Worm (Caenorhabditis elegans) whole organism, young adult: Measurements from ENCODE around the gene col-167.

ENCODE experiments used
- B0336.3 ChIP-seq: fragments of 200-800 bp; sonication (Bioruptor generic); IDR thresholded peaks from 2 replicates; pipeline ENCODE4 v1.3.6; 2022; ENCODE audit warnings: missing genetic modification characterization, missing compliant biosample characterization
- C06A6.2 ChIP-seq: fragments of 200-800 bp; sonication (Bioruptor generic); conservative IDR thresholded peaks from 2 replicates; pipeline ENCODE4 v1.3.6; 2022; ENCODE audit warnings: missing genetic modification characterization, missing compliant biosample characterization
- D2030.7 ChIP-seq: fragments of 200-800 bp; sonication (Bioruptor generic); IDR thresholded peaks from 2 replicates; pipeline ENCODE4 v1.3.6; 2022; ENCODE audit warnings: missing genetic modification reagents, missing genetic modification characterization, missing compliant biosample characterization
- F39B2.1 ChIP-seq: fragments of 200-800 bp; sonication (Bioruptor generic); IDR thresholded peaks from 2 replicates; pipeline ENCODE4 v1.3.6; 2022; ENCODE audit warnings: missing genetic modification reagents, missing genetic modification characterization, missing compliant biosample characterization
- F49E8.2 ChIP-seq: sonication (generic microtip); optimal IDR thresholded peaks from 3 replicates; lab custom pipeline; 2017; ENCODE audit warnings: missing genetic modification characterization, mild to moderate bottlenecking, missing compliant biosample characterization, antibody characterized with exemption, moderate library complexity; ENCODE audit not compliant: insufficient read depth
- Y53F4B.3 ChIP-seq: fragments of 200-800 bp; sonication (Bioruptor generic); IDR thresholded peaks from 2 replicates; pipeline ENCODE4 v1.3.6; 2022; ENCODE audit warnings: missing genetic modification reagents, missing genetic modification characterization, missing compliant biosample characterization
- Y95B8A.8 ChIP-seq: fragments of 200-800 bp; sonication (Bioruptor generic); IDR thresholded peaks from 2 replicates; pipeline ENCODE4 v1.3.6; 2022; ENCODE audit warnings: missing genetic modification reagents, missing genetic modification characterization, missing compliant biosample characterization
- ZK185.1 ChIP-seq: sonication (generic microtip); optimal IDR thresholded peaks from 2 replicates; lab custom pipeline; 2016; ENCODE audit warnings: mild to moderate bottlenecking, missing genetic modification characterization, missing compliant biosample characterization; ENCODE audit not compliant: poor library complexity, severe bottlenecking
- ama-1 ChIP-seq, 3 experiments: fragments of 150-350 bp in 1 of 3; sonication (generic microtip) in 2 of 3; optimal IDR thresholded peaks; 2 replicates each; lab custom pipeline; 2014 to 2018; ENCODE audit warnings: missing biosample characterization in 2 of 3, missing genetic modification characterization in 2 of 3, missing genetic modification reagents in 2 of 3
- aptf-3 ChIP-seq: fragments of 200-800 bp; sonication (Bioruptor generic); IDR thresholded peaks from 2 replicates; pipeline ENCODE4 v1.3.6; 2022; ENCODE audit warnings: missing genetic modification characterization, missing compliant biosample characterization
- athp-1 ChIP-seq: sonication (generic microtip); optimal IDR thresholded peaks from 2 replicates; lab custom pipeline; 2017; ENCODE audit warnings: mild to moderate bottlenecking, missing genetic modification characterization, missing compliant biosample characterization
- attf-3 ChIP-seq: fragments of 200-800 bp; sonication (Bioruptor generic); conservative IDR thresholded peaks from 2 replicates; pipeline ENCODE4 v1.3.6; 2022; ENCODE audit warnings: missing genetic modification reagents, missing genetic modification characterization, missing compliant biosample characterization
- attf-5 ChIP-seq: fragments of 200-800 bp; sonication (Bioruptor generic); optimal IDR thresholded peaks from 2 replicates; lab custom pipeline; 2018; ENCODE audit warnings: mild to moderate bottlenecking, missing genetic modification characterization, missing compliant biosample characterization
- cebp-1 ChIP-seq, 2 experiments: fragments of 200-800 bp in 1 of 2; sonication (Bioruptor generic) in 1 of 2; sonication (generic microtip) in 1 of 2; IDR thresholded peaks in 1 of 2; optimal IDR thresholded peaks in 1 of 2; 2 replicates each; pipeline versions ENCODE4 v1.3.6 to Lab custom; 2017 to 2022; ENCODE audit warnings: missing compliant biosample characterization in 2 of 2, missing genetic modification characterization in 2 of 2, mild to moderate bottlenecking in 1 of 2, missing genetic modification reagents in 1 of 2, moderate library complexity in 1 of 2
- ceh-40 ChIP-seq: fragments of 200-800 bp; sonication (Bioruptor generic); IDR thresholded peaks from 2 replicates; pipeline ENCODE4 v1.3.6; 2022; ENCODE audit warnings: missing genetic modification characterization, missing compliant biosample characterization
- ceh-58 ChIP-seq: fragments of 200-800 bp; sonication (Bioruptor generic); IDR thresholded peaks from 2 replicates; pipeline ENCODE4 v1.3.6; 2022; ENCODE audit warnings: missing genetic modification characterization, missing compliant biosample characterization
- dox-1 ChIP-seq: fragments of 200-800 bp; sonication (Bioruptor generic); IDR thresholded peaks from 2 replicates; pipeline ENCODE4 v1.3.6; 2022; ENCODE audit warnings: missing genetic modification reagents, missing genetic modification characterization, missing compliant biosample characterization
- ekl-4 ChIP-seq: fragments of 200-800 bp; sonication (Bioruptor generic); IDR thresholded peaks from 2 replicates; pipeline ENCODE4 v1.3.6; 2022; ENCODE audit warnings: missing genetic modification reagents, missing genetic modification characterization, missing compliant biosample characterization
- ets-4 ChIP-seq: fragments of 200-800 bp; sonication (Bioruptor generic); optimal IDR thresholded peaks from 2 replicates; lab custom pipeline; 2018; ENCODE audit warnings: mild to moderate bottlenecking, missing genetic modification characterization, missing compliant biosample characterization
- him-1 ChIP-seq: sonication (generic microtip); optimal IDR thresholded peaks from 2 replicates; lab custom pipeline; 2016; ENCODE audit warnings: missing genotype, missing genetic modification reagents, missing genetic modification characterization, missing compliant biosample characterization
- lin-40 ChIP-seq: sonication (generic microtip); optimal IDR thresholded peaks from 2 replicates; lab custom pipeline; 2016; ENCODE audit warnings: missing genetic modification characterization, mild to moderate bottlenecking, missing compliant biosample characterization, missing genotype, missing genetic modification reagents
- lir-1 ChIP-seq: fragments of 200-800 bp; sonication (Bioruptor generic); conservative IDR thresholded peaks from 2 replicates; pipeline ENCODE4 v1.3.6; 2022; ENCODE audit warnings: missing genetic modification reagents, missing genetic modification characterization, missing compliant biosample characterization
- madf-6 ChIP-seq: fragments of 200-800 bp; sonication (Bioruptor generic); IDR thresholded peaks from 2 replicates; pipeline ENCODE4 v1.3.6; 2022; ENCODE audit warnings: missing genetic modification reagents, missing genetic modification characterization, missing compliant biosample characterization
- mcd-1 ChIP-seq: fragments of 200-800 bp; sonication (Bioruptor generic); IDR thresholded peaks from 2 replicates; pipeline ENCODE4 v1.3.6; 2022; ENCODE audit warnings: missing genetic modification reagents, missing genetic modification characterization, missing compliant biosample characterization
- mes-4 ChIP-seq: sonication (generic microtip); optimal IDR thresholded peaks from 2 replicates; lab custom pipeline; 2016; ENCODE audit warnings: missing genotype, missing genetic modification characterization, missing compliant biosample characterization
- mxl-1 ChIP-seq: sonication (generic microtip); optimal IDR thresholded peaks from 2 replicates; lab custom pipeline; 2016; ENCODE audit warnings: missing genetic modification characterization, missing compliant biosample characterization
- nhr-27 ChIP-seq: fragments of 200-800 bp; sonication (Bioruptor generic); optimal IDR thresholded peaks from 2 replicates; lab custom pipeline; 2018; ENCODE audit warnings: mild to moderate bottlenecking, missing genetic modification characterization, moderate library complexity, missing compliant biosample characterization
- pbrm-1 ChIP-seq: fragments of 200-800 bp; sonication (Bioruptor generic); IDR thresholded peaks from 2 replicates; pipeline ENCODE4 v1.3.6; 2022; ENCODE audit warnings: missing genetic modification reagents, missing genetic modification characterization, missing compliant biosample characterization
- rcor-1 ChIP-seq: fragments of 200-800 bp; sonication (Bioruptor generic); IDR thresholded peaks from 2 replicates; pipeline ENCODE4 v1.3.6; 2022; ENCODE audit warnings: missing genetic modification reagents, missing genetic modification characterization, missing compliant biosample characterization
- rec-8 ChIP-seq, 2 experiments: sonication (generic microtip); optimal IDR thresholded peaks; 2 replicates each; lab custom pipeline; 2016; ENCODE audit warnings: mild to moderate bottlenecking in 2 of 2, missing genetic modification characterization in 2 of 2, missing genetic modification reagents in 2 of 2, missing genotype in 2 of 2, missing biosample characterization in 1 of 2, missing compliant biosample characterization in 1 of 2, moderate library complexity in 1 of 2
- repo-1 ChIP-seq: sonication (generic microtip); optimal IDR thresholded peaks from 2 replicates; lab custom pipeline; 2017; ENCODE audit warnings: mild to moderate bottlenecking, missing genetic modification characterization, missing compliant biosample characterization
- rpc-1 ChIP-seq, 2 experiments: fragments of 150-350 bp in 1 of 2; sonication (generic microtip) in 1 of 2; optimal IDR thresholded peaks; 2 replicates each; lab custom pipeline; 2014 to 2018; ENCODE audit warnings: missing biosample characterization in 1 of 2, missing genetic modification characterization in 1 of 2, missing genetic modification reagents in 1 of 2, missing genotype in 1 of 2
- snpc-1.3 ChIP-seq: sonication (generic microtip); optimal IDR thresholded peaks from 2 replicates; lab custom pipeline; 2017; ENCODE audit warnings: missing genetic modification characterization, mild to moderate bottlenecking, missing compliant biosample characterization, antibody characterized with exemption, moderate library complexity, missing genotype, missing genetic modification reagents; ENCODE audit not compliant: insufficient read depth
- snpc-4 ChIP-seq, 5 experiments: fragments of 150-350 bp in 1 of 5; sonication (generic microtip) in 4 of 5; optimal IDR thresholded peaks; 2 replicates each; lab custom pipeline; 2014 to 2018; ENCODE audit warnings: missing genetic modification characterization in 5 of 5, missing biosample characterization in 3 of 5, antibody characterized with exemption in 2 of 5, mild to moderate bottlenecking in 2 of 5, missing compliant biosample characterization in 2 of 5, missing genotype in 2 of 5, moderate library complexity in 2 of 5, missing genetic modification reagents in 1 of 5
- somi-1 ChIP-seq: fragments of 200-800 bp; sonication (Bioruptor generic); optimal IDR thresholded peaks from 2 replicates; lab custom pipeline; 2018; ENCODE audit warnings: mild to moderate bottlenecking, missing genetic modification characterization, missing compliant biosample characterization
- tbp1 ChIP-seq: fragments of 200-800 bp; sonication (Bioruptor generic); optimal IDR thresholded peaks from 2 replicates; lab custom pipeline; 2018; ENCODE audit warnings: mild to moderate bottlenecking, missing genetic modification characterization, missing compliant biosample characterization
- tbx-9 ChIP-seq: sonication (generic microtip); optimal IDR thresholded peaks from 2 replicates; lab custom pipeline; 2016; ENCODE audit warnings: borderline replicate concordance, missing genetic modification characterization, inconsistent platforms, missing compliant biosample characterization
- tlf-1 ChIP-seq: fragments of 200-800 bp; sonication (Bioruptor generic); optimal IDR thresholded peaks from 2 replicates; lab custom pipeline; 2018; ENCODE audit warnings: mild to moderate bottlenecking, missing genetic modification characterization, missing compliant biosample characterization
- unc-130 ChIP-seq: sonication (generic microtip); optimal IDR thresholded peaks from 2 replicates; lab custom pipeline; 2016; ENCODE audit warnings: missing genetic modification reagents, missing genetic modification characterization, missing compliant biosample characterization
- zfh-2 ChIP-seq: fragments of 200-800 bp; sonication (Bioruptor generic); conservative IDR thresholded peaks from 2 replicates; pipeline ENCODE4 v1.3.6; 2022; ENCODE audit warnings: missing genetic modification reagents, missing genetic modification characterization, missing compliant biosample characterization
- zim-3 ChIP-seq: sonication (generic microtip); optimal IDR thresholded peaks from 2 replicates; lab custom pipeline; 2017; ENCODE audit warnings: mild to moderate bottlenecking, missing genetic modification characterization, moderate library complexity, missing compliant biosample characterization
- ztf-26 ChIP-seq: sonication (generic microtip); optimal IDR thresholded peaks from 2 replicates; lab custom pipeline; 2017; ENCODE audit warnings: missing genetic modification characterization, missing compliant biosample characterization
- ztf-28 ChIP-seq: fragments of 200-800 bp; sonication (Bioruptor generic); IDR thresholded peaks from 2 replicates; pipeline ENCODE4 v1.3.6; 2022; ENCODE audit warnings: missing genetic modification reagents, missing genetic modification characterization, missing compliant biosample characterization
- ztf-6 ChIP-seq: fragments of 200-800 bp; sonication (Bioruptor generic); IDR thresholded peaks from 2 replicates; pipeline ENCODE4 v1.3.6; 2022; ENCODE audit warnings: missing genetic modification reagents, missing genetic modification characterization, missing compliant biosample characterization

Gene col-167

DNA sequence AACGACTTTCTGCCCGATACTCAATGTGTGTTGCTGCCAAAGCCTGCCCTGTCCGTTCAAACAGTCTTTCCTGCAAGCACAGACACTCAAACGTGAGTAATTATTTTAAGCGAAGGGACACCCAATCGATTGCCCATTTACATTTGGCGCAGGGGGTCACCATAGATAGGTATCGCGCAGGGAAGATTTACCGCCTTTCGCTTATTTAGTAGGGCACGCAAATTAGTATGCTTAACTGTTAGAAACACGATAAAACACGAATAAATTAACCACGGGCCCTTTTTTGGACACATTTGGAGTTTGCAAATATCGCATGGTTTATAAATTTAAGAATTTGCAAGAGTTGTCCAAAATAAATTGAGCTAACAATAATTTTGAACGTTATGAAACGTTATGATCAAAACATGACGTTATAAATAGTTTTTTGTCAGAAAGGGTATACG, 26.9 kb upstream of the col-167 start (continued):
- TF ChIP-seq zfh-2 (GFP tag; lab: Robert Waterston, UW) (no peak; the same call in 1 of the 2 replicates), madf-6 (GFP tag; lab: Robert Waterston, UW) (no peak), rec-8 (tag; optimal IDR thresholded peaks at IDR 0.05; lab: Kevin White, UChicago) (peak; percentile 17 to 66), snpc-4 (GFP tag; optimal IDR thresholded peaks at IDR 0.05; lab: Kevin White, UChicago) (peak; percentile 61), snpc-4 (tag; optimal IDR thresholded peaks at IDR 0.05; lab: Kevin White, UChicago) (peak; percentile 36 to 90 (median 82)), mcd-1 (GFP tag; lab: Robert Waterston, UW) (peak; percentile 90), F39B2.1 (GFP tag; lab: Robert Waterston, UW) (no peak), mes-4 (tag; lab: Kevin White, UChicago) (peak; percentile 27), Y53F4B.3 (no peak), tbx-9 (tag; lab: Kevin White, UChicago) (no peak), ztf-26 (peak; percentile 100), D2030.7 (GFP tag; lab: Robert Waterston, UW) (0 out of 2 replicates have a peak, but pooled peaks have one; percentile 34), pbrm-1 (GFP tag; lab: Robert Waterston, UW) (peak; percentile 96), tlf-1 (GFP tag; lab: Kevin White, UChicago) (peak; percentile 99), him-1 (peak; percentile 20), rpc-1 (optimal IDR thresholded peaks at IDR 0.05; lab: Kevin White, UChicago) (peak; percentile 17), rpc-1 (tag; optimal IDR thresholded peaks at IDR 0.05; lab: Kevin White, UChicago) (no peak), somi-1 (GFP tag; lab: Kevin White, UChicago) (peak; percentile 99), lir-1 (peak; percentile 97), ceh-40 (GFP tag; lab: Robert Waterston, UW) (0 out of 2 replicates have a peak, but pooled peaks have one; percentile 24), ekl-4 (GFP tag; lab: Robert Waterston, UW) (peak; percentile 97), ztf-28 (GFP tag; lab: Robert Waterston, UW) (no peak), B0336.3 (GFP tag; lab: Robert Waterston, UW) (peak; percentile 100), Y95B8A.8 (0 out of 2 replicates have a peak, but pooled peaks have one; percentile 48), dox-1 (GFP tag; lab: Robert Waterston, UW) (peak; percentile 99), athp-1 (tag; lab: Kevin White, UChicago) (peak; percentile 89), F49E8.2 (tag; lab: Kevin White, UChicago) (peak; percentile 30), aptf-3 (GFP tag; lab: Robert Waterston, UW) (no peak), attf-5 (GFP tag; lab: Kevin White, UChicago) (peak; percentile 73), ztf-6 (GFP tag; lab: Robert Waterston, UW) (peak; percentile 88), lin-40 (peak; percentile 100), mxl-1 (tag; lab: Kevin White, UChicago) (no peak), attf-3 (GFP tag; lab: Robert Waterston, UW) (0 out of 2 replicates have a peak, but pooled peaks have one; percentile 40), nhr-27 (tag; lab: Kevin White, UChicago) (peak; percentile 96), zim-3 (no peak), rcor-1 (GFP tag; lab: Robert Waterston, UW) (peak; percentile 98), C06A6.2 (GFP tag; lab: Robert Waterston, UW) (peak; percentile 98), ama-1 (optimal IDR thresholded peaks at IDR 0.05; lab: Kevin White, UChicago) (no peak), ama-1 (GFP tag; optimal IDR thresholded peaks at IDR 0.05; lab: Kevin White, UChicago) (peak; percentile 18 to 94), ceh-58 (GFP tag; lab: Robert Waterston, UW) (0 out of 2 replicates have a peak, but pooled peaks have one; percentile 54), repo-1 (tag; lab: Kevin White, UChicago) (peak; percentile 100), ZK185.1 (tag; lab: Kevin White, UChicago) (peak; percentile 99), snpc-1.3 (tag; lab: Kevin White, UChicago) (no peak), tbp1 (GFP tag; lab: Kevin White, UChicago) (peak; percentile 81), unc-130 (GFP tag; lab: Kevin White, UChicago) (peak; percentile 68), ets-4 (GFP tag; lab: Kevin White, UChicago) (peak; percentile 98), cebp-1 (GFP tag; IDR thresholded peaks at IDR 0.05; lab: Robert Waterston, UW) (peak; percentile 82), cebp-1 (tag; optimal IDR thresholded peaks at IDR 0.05; lab: Kevin White, UChicago) (peak; percentile 98)
